Fruit fly (Drosophila melanogaster) whole organism, adult: ENCODE results near the gene Spase25.

ENCODE experiments used
- CG11617 ChIP-seq: fragments of 200-800 bp; sonication (Bioruptor generic); optimal IDR thresholded peaks from 2 replicates; lab custom pipeline; 2017; ENCODE audit warnings: mild to moderate bottlenecking, missing biosample characterization, missing genetic modification reagents, missing genetic modification characterization
- CG12768 ChIP-seq: fragments of 200-800 bp; sonication (Bioruptor generic); optimal IDR thresholded peaks from 2 replicates; lab custom pipeline; 2017; ENCODE audit warnings: missing biosample characterization, missing genetic modification characterization, mild to moderate bottlenecking, moderate library complexity, missing genetic modification reagents
- CG14711 ChIP-seq: fragments of 200-800 bp; sonication (Bioruptor generic); optimal IDR thresholded peaks from 2 replicates; lab custom pipeline; 2018; ENCODE audit warnings: missing biosample characterization, mild to moderate bottlenecking, missing genetic modification characterization, moderate library complexity
- CG1620 ChIP-seq: fragments of 200-800 bp; sonication (Bioruptor generic); optimal IDR thresholded peaks from 2 replicates; lab custom pipeline; 2016; ENCODE audit warnings: missing biosample characterization, missing genetic modification characterization
- CG33017 ChIP-seq: fragments of 200-800 bp; sonication (Bioruptor generic); optimal IDR thresholded peaks from 2 replicates; lab custom pipeline; 2018; ENCODE audit warnings: missing biosample characterization, mild to moderate bottlenecking, missing genetic modification characterization, moderate library complexity
- CG5204 ChIP-seq: fragments of 200-800 bp; sonication (Bioruptor generic); optimal IDR thresholded peaks from 2 replicates; lab custom pipeline; 2016; ENCODE audit warnings: missing biosample characterization, missing genetic modification characterization
- CG7045 ChIP-seq: fragments of 200-800 bp; sonication (Bioruptor generic); optimal IDR thresholded peaks from 2 replicates; lab custom pipeline; 2017; ENCODE audit warnings: missing biosample characterization, mild to moderate bottlenecking, missing genetic modification characterization
- CG7101 ChIP-seq: fragments of 200-800 bp; sonication (Bioruptor generic); optimal IDR thresholded peaks from 2 replicates; lab custom pipeline; 2018; ENCODE audit warnings: missing biosample characterization, mild to moderate bottlenecking, missing genetic modification characterization, moderate library complexity
- Clk ChIP-seq: fragments of 200-800 bp; sonication (Bioruptor generic); optimal IDR thresholded peaks from 2 replicates; lab custom pipeline; 2017; ENCODE audit warnings: missing biosample characterization, missing genetic modification characterization
- Crg-1 ChIP-seq: fragments of 200-800 bp; sonication (Bioruptor generic); optimal IDR thresholded peaks from 2 replicates; lab custom pipeline; 2016; ENCODE audit warnings: missing biosample characterization, missing genetic modification characterization
- Hr96 ChIP-seq: fragments of 200-800 bp; sonication (Bioruptor generic); optimal IDR thresholded peaks from 2 replicates; lab custom pipeline; 2016; ENCODE audit warnings: missing biosample characterization, missing genetic modification characterization
- Mnt ChIP-seq: fragments of 200-800 bp; sonication (Bioruptor generic); optimal IDR thresholded peaks from 2 replicates; lab custom pipeline; 2016; ENCODE audit warnings: missing biosample characterization, mild to moderate bottlenecking, missing genetic modification characterization
- bab1 ChIP-seq: fragments of 200-800 bp; sonication (Bioruptor generic); optimal IDR thresholded peaks from 3 replicates; lab custom pipeline; 2019; ENCODE audit warnings: missing biosample characterization, mild to moderate bottlenecking, missing genetic modification characterization, moderate library complexity
- cic ChIP-seq: fragments of 200-800 bp; sonication (Bioruptor generic); optimal IDR thresholded peaks from 2 replicates; lab custom pipeline; 2017; ENCODE audit warnings: missing biosample characterization, mild to moderate bottlenecking, missing genetic modification characterization, moderate library complexity
- cnc ChIP-seq, 2 experiments: fragments of >200 bp; optimal IDR thresholded peaks; 2 replicates each; lab custom pipeline; 2017
- kay ChIP-seq: fragments of 200-800 bp; sonication (Bioruptor generic); peaks from one replicate; lab custom pipeline; 2016; ENCODE audit warnings: missing biosample characterization, missing genetic modification characterization, borderline replicate concordance
- ovo ChIP-seq: fragments of 200-800 bp; sonication (Bioruptor generic); optimal IDR thresholded peaks from 2 replicates; lab custom pipeline; 2016; ENCODE audit warnings: missing biosample characterization, missing genetic modification characterization
- pad ChIP-seq: fragments of 200-800 bp; sonication (Bioruptor generic); optimal IDR thresholded peaks from 3 replicates; lab custom pipeline; 2017; ENCODE audit warnings: missing biosample characterization, missing genetic modification characterization, mild to moderate bottlenecking, moderate library complexity, missing genetic modification reagents
- tj ChIP-seq: fragments of 200-800 bp; sonication (Bioruptor generic); optimal IDR thresholded peaks from 3 replicates; lab custom pipeline; 2017; ENCODE audit warnings: missing biosample characterization, mild to moderate bottlenecking, missing genetic modification characterization, moderate library complexity
- toe ChIP-seq: fragments of 200-800 bp; sonication (Bioruptor generic); optimal IDR thresholded peaks from 2 replicates; lab custom pipeline; 2016; ENCODE audit warnings: missing biosample characterization, missing genetic modification characterization

The Spase25 gene

dm6 chrX:11528026-11528702 is 43.1 kb downstream of the Spase25 start:
- TF ChIP-seq CG11617 (GFP tag; lab: Kevin White, UChicago) (no peak), CG5204 (GFP tag; lab: Kevin White, UChicago) (peak; percentile 32), Hr96 (GFP tag; lab: Kevin White, UChicago) (no peak), pad (GFP tag; lab: Kevin White, UChicago) (no peak), CG7101 (no peak), CG12768 (GFP tag; lab: Kevin White, UChicago) (no peak), Mnt (GFP tag; lab: Kevin White, UChicago) (no peak), bab1 (GFP tag; lab: Kevin White, UChicago) (peak; percentile 1), kay (GFP tag; lab: Kevin White, UChicago) (peak; percentile 66), CG14711 (tag; lab: Kevin White, UChicago) (no peak), ovo (GFP tag; lab: Kevin White, UChicago) (no peak), cnc (optimal IDR thresholded peaks at IDR 0.05; lab: Kevin White, UChicago) (no peak), toe (GFP tag; lab: Kevin White, UChicago) (no peak), CG33017 (tag; lab: Kevin White, UChicago) (no peak), tj (GFP tag; lab: Kevin White, UChicago) (no peak), cic (GFP tag; lab: Kevin White, UChicago) (no peak)

- TF ChIP-seq CG33017 (tag; lab: Kevin White, UChicago), result no peak
- TF ChIP-seq CG14711 (tag; lab: Kevin White, UChicago), result no peak
- TF ChIP-seq cnc (optimal IDR thresholded peaks at IDR 0.05; lab: Kevin White, UChicago), result no peak
- TF ChIP-seq CG1620 (GFP tag; lab: Kevin White, UChicago), result no peak
- TF ChIP-seq Clk, result no peak
- no peak for TF ChIP-seq CG12768 (GFP tag; lab: Kevin White, UChicago)
- no peak for TF ChIP-seq Mnt (GFP tag; lab: Kevin White, UChicago)
- no peak for TF ChIP-seq Crg-1
- no peak for TF ChIP-seq kay (GFP tag; lab: Kevin White, UChicago)
- no peak for TF ChIP-seq CG7045 (GFP tag; lab: Kevin White, UChicago)
- no peak for TF ChIP-seq tj (GFP tag; lab: Kevin White, UChicago)
- TF ChIP-seq CG5204 (GFP tag; lab: Kevin White, UChicago), result no peak
- no peak for TF ChIP-seq bab1 (GFP tag; lab: Kevin White, UChicago)
- no peak for TF ChIP-seq CG11617 (GFP tag; lab: Kevin White, UChicago)
- no peak for TF ChIP-seq Hr96 (GFP tag; lab: Kevin White, UChicago)
- no peak for TF ChIP-seq ovo (GFP tag; lab: Kevin White, UChicago)
- no peak for TF ChIP-seq cic (GFP tag; lab: Kevin White, UChicago)
- no peak for TF ChIP-seq CG7101
Measured at dm6 chrX:11531245-11531644, 46.2 kb downstream of the Spase25 start.
